Worm (Caenorhabditis elegans) whole organism, L3 larva: ENCODE data around the gene srxa-10.
A peak's percentile ranks its signal among the peaks of the same experiment; 100 is the strongest.

Experiments
- aly-2 ChIP-seq: fragments of 150-350 bp; optimal IDR thresholded peaks from 2 replicates; lab custom pipeline; 2014; ENCODE audit warnings: missing biosample characterization, missing genetic modification characterization
- ceh-16 ChIP-seq: sonication (generic microtip); optimal IDR thresholded peaks from 2 replicates; lab custom pipeline; 2017; ENCODE audit warnings: missing biosample characterization, missing genetic modification characterization
- ceh-28 ChIP-seq: fragments of 150-350 bp; optimal IDR thresholded peaks from 2 replicates; lab custom pipeline; 2014; ENCODE audit warnings: missing biosample characterization, missing genetic modification reagents, missing genetic modification characterization
- ceh-82 ChIP-seq: fragments of 150-350 bp; optimal IDR thresholded peaks from 2 replicates; lab custom pipeline; 2014; ENCODE audit warnings: missing biosample characterization, missing genetic modification characterization
- daf-12 ChIP-seq: fragments of 150-350 bp; optimal IDR thresholded peaks from 2 replicates; lab custom pipeline; 2014; ENCODE audit warnings: missing biosample characterization, missing genetic modification reagents, missing genetic modification characterization
- egl-27 ChIP-seq: sonication (generic microtip); optimal IDR thresholded peaks from 4 replicates; lab custom pipeline; 2017; ENCODE audit warnings: missing biosample characterization, missing genetic modification reagents, missing genetic modification characterization
- egl-5 ChIP-seq: fragments of 150-350 bp; optimal IDR thresholded peaks from 2 replicates; lab custom pipeline; 2017; ENCODE audit warnings: missing biosample characterization, missing genetic modification reagents, missing genetic modification characterization, inconsistent platforms
- elt-1 ChIP-seq: fragments of 150-350 bp; optimal IDR thresholded peaks from 2 replicates; lab custom pipeline; 2014; ENCODE audit warnings: missing biosample characterization, missing genetic modification characterization
- elt-3 ChIP-seq, 3 experiments: fragments of 150-350 bp in 1 of 3; sonication (generic microtip) in 2 of 3; optimal IDR thresholded peaks; 2 replicates in 2 of 3; 4 replicates in 1 of 3; lab custom pipeline; 2014 to 2017; ENCODE audit warnings: missing biosample characterization in 3 of 3, missing genetic modification characterization in 3 of 3
- eor-1 ChIP-seq, 2 experiments: fragments of 150-350 bp; optimal IDR thresholded peaks; 2 replicates each; lab custom pipeline; 2014 to 2018; ENCODE audit warnings: missing biosample characterization in 2 of 2, missing genetic modification characterization in 2 of 2
- fkh-2 ChIP-seq: fragments of 150-350 bp; optimal IDR thresholded peaks from 2 replicates; lab custom pipeline; 2014; ENCODE audit warnings: missing biosample characterization, missing genetic modification reagents, missing genetic modification characterization
- hmg-11 ChIP-seq: sonication (generic microtip); optimal IDR thresholded peaks from 2 replicates; lab custom pipeline; 2016; ENCODE audit warnings: missing genetic modification characterization, missing compliant biosample characterization
- jun-1 ChIP-seq: fragments of 150-350 bp; optimal IDR thresholded peaks from 2 replicates; lab custom pipeline; 2014; ENCODE audit warnings: missing biosample characterization, missing genetic modification reagents, missing genetic modification characterization
- lin-15B ChIP-seq: fragments of 150-350 bp; optimal IDR thresholded peaks from 2 replicates; lab custom pipeline; 2014; ENCODE audit warnings: missing biosample characterization, missing genetic modification characterization
- lin-39 ChIP-seq: fragments of 150-350 bp; optimal IDR thresholded peaks from 2 replicates; lab custom pipeline; 2018; ENCODE audit warnings: missing biosample characterization, missing genetic modification reagents, missing genetic modification characterization
- lsy-12 ChIP-seq: sonication (generic microtip); optimal IDR thresholded peaks from 2 replicates; lab custom pipeline; 2016; ENCODE audit warnings: mild to moderate bottlenecking, missing genetic modification characterization, missing compliant biosample characterization
- mdl-1 ChIP-seq: fragments of 150-350 bp; optimal IDR thresholded peaks from 2 replicates; lab custom pipeline; 2014; ENCODE audit warnings: missing biosample characterization, missing genetic modification characterization
- mml-1 ChIP-seq: fragments of 150-350 bp; sonication (generic microtip); optimal IDR thresholded peaks from 3 replicates; lab custom pipeline; 2014; ENCODE audit warnings: missing biosample characterization, missing genetic modification characterization
- nfya-1 ChIP-seq: sonication (generic microtip); optimal IDR thresholded peaks from 2 replicates; lab custom pipeline; 2017; ENCODE audit warnings: missing genetic modification characterization, mild to moderate bottlenecking, missing compliant biosample characterization, antibody characterized with exemption, moderate library complexity; ENCODE audit not compliant: insufficient read depth
- nhr-12 ChIP-seq: fragments of 150-350 bp; optimal IDR thresholded peaks from 2 replicates; lab custom pipeline; 2014; ENCODE audit warnings: missing biosample characterization, missing genetic modification characterization
- nhr-23 ChIP-seq: fragments of 150-350 bp; optimal IDR thresholded peaks from 2 replicates; lab custom pipeline; 2014; ENCODE audit warnings: missing biosample characterization, missing genetic modification reagents, missing genetic modification characterization
- nhr-237 ChIP-seq: fragments of 150-350 bp; optimal IDR thresholded peaks from 2 replicates; lab custom pipeline; 2014; ENCODE audit warnings: missing biosample characterization, missing genetic modification characterization
- nhr-43 ChIP-seq: sonication (generic microtip); optimal IDR thresholded peaks from 2 replicates; lab custom pipeline; 2016; ENCODE audit warnings: mild to moderate bottlenecking, missing genetic modification characterization, missing compliant biosample characterization; ENCODE audit not compliant: poor library complexity, severe bottlenecking
- nhr-76 ChIP-seq: fragments of 150-350 bp; sonication (generic microtip); optimal IDR thresholded peaks from 5 replicates; lab custom pipeline; 2014; ENCODE audit warnings: missing biosample characterization, missing genetic modification characterization
- pha-4 ChIP-seq: fragments of 150-350 bp; optimal IDR thresholded peaks from 2 replicates; lab custom pipeline; 2014; ENCODE audit warnings: missing biosample characterization, missing genetic modification reagents, missing genetic modification characterization
- pqm-1 ChIP-seq: fragments of 150-350 bp; optimal IDR thresholded peaks from 2 replicates; lab custom pipeline; 2017; ENCODE audit warnings: missing biosample characterization, missing genetic modification characterization, inconsistent platforms
- sea-2 ChIP-seq: fragments of 150-350 bp; sonication (generic microtip); optimal IDR thresholded peaks from 4 replicates; lab custom pipeline; 2014; ENCODE audit warnings: missing biosample characterization, missing genetic modification reagents, missing genetic modification characterization
- skn-1 ChIP-seq: fragments of 150-350 bp; optimal IDR thresholded peaks from 2 replicates; lab custom pipeline; 2014; ENCODE audit warnings: missing biosample characterization, missing genetic modification characterization
- tbx-2 ChIP-seq: sonication (generic microtip); optimal IDR thresholded peaks from 2 replicates; lab custom pipeline; 2016; ENCODE audit warnings: mild to moderate bottlenecking, missing genetic modification characterization, missing compliant biosample characterization
- unc-62 ChIP-seq: fragments of 150-350 bp; sonication (generic microtip); optimal IDR thresholded peaks from 4 replicates; lab custom pipeline; 2014; ENCODE audit warnings: missing biosample characterization, missing genetic modification reagents, missing genetic modification characterization
- ztf-11 ChIP-seq: fragments of 150-350 bp; optimal IDR thresholded peaks from 2 replicates; lab custom pipeline; 2014; ENCODE audit warnings: missing biosample characterization, missing genetic modification characterization
- ztf-4 ChIP-seq: fragments of 150-350 bp; optimal IDR thresholded peaks from 2 replicates; lab custom pipeline; 2014; ENCODE audit warnings: missing biosample characterization, missing genetic modification characterization

srxa-10 gene

ce11 chrIII:9796448-9796847 is at the start of gene srxa-10:
Gene srxa-10 (minus strand): TSS chrIII:9796548.
- TF ChIP-seq mdl-1, result no peak
- TF ChIP-seq, all 47 proteins: peak for 0

DNA sequence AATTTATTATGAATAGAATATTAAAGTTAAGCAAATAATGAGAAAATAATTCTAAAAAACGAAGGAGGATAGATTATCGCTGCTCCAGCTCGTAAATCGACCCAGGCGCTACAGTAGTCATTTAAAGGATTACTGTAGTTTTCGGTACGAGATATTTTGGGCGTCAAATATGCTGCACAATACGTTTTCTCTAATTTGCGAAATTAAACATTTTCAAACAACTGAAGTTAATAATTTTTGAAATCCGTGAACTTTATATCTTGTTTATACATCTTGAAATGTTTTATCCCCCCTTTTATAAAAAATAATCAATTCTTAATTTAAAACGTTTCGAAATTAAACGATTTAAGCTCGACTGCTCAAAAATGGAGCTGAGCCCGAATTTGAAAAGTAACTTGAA is 49.7 kb upstream of the srxa-10 start, which contains the start of gene K11H3.2:
Gene K11H3.2 (plus strand): TSS at position 301 of the 400 bp plus-strand sequence.
- no peak for TF ChIP-seq jun-1 (tag; lab: Kevin White, UChicago)
- TF ChIP-seq egl-5 (tag; lab: Kevin White, UChicago), result no peak
- TF ChIP-seq ceh-28 (tag; lab: Kevin White, UChicago), result no peak
- TF ChIP-seq nhr-237 (tag; lab: Kevin White, UChicago), result no peak
- no peak for TF ChIP-seq tbx-2
- TF ChIP-seq skn-1, result no peak
- TF ChIP-seq ceh-82 (tag; lab: Kevin White, UChicago), result no peak
- TF ChIP-seq egl-27 (tag; lab: Kevin White, UChicago), result no peak
- TF ChIP-seq, all 47 proteins: peak for 0

- TF ChIP-seq elt-3 (tag; optimal IDR thresholded peaks at IDR 0.05; lab: Kevin White, UChicago) (no peak), ztf-4 (tag; lab: Kevin White, UChicago) (no peak), lin-39 (no peak), unc-62 (GFP tag; lab: Kevin White, UChicago) (no peak)
Measured at ce11 chrIII:9843715-9844114, 47.4 kb upstream of the srxa-10 start, which contains the start of gene K11H3.5. Gene K11H3.5 (plus strand): TSS chrIII:9843768.

- no peak for TF ChIP-seq ceh-16 (tag; lab: Kevin White, UChicago)
- no peak for TF ChIP-seq nhr-12
- TF ChIP-seq ztf-11 (tag; lab: Kevin White, UChicago), result no peak
- no peak for TF ChIP-seq tbx-2
- TF ChIP-seq lsy-12 (tag; lab: Kevin White, UChicago), result no peak
- TF ChIP-seq lin-39, result no peak
- no peak for TF ChIP-seq hmg-11 (tag; lab: Kevin White, UChicago)
- no peak for TF ChIP-seq fkh-2 (tag; lab: Kevin White, UChicago)
- no peak for TF ChIP-seq nhr-237 (tag; lab: Kevin White, UChicago)
- TF ChIP-seq skn-1, result no peak
- no peak for TF ChIP-seq aly-2 (tag; lab: Kevin White, UChicago)
- no peak for TF ChIP-seq elt-1
Measured at ce11 chrIII:9834888-9835287, 38.5 kb upstream of the srxa-10 start, which contains the start of gene K11H3.8. Gene K11H3.8 (plus strand): TSS chrIII:9835188.

DNA sequence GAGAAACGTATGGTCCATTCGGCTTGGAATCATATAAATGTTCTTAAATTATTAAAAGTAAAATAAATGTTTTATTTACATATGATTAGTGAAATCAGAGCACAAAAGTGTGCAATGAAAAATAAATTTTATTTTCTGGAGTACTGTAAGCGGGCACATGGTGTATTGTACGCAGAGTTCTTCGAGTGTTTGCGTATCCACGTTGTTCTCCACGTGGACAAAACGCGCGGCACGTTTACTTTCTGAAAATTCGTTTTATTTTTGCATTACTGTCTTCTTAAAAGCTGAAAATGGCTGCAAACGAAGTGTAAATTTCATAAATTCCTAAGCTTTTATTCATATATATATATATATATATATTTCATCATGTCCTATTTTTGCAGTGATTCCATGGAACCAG is 36.2 kb upstream of the srxa-10 start:
- TF ChIP-seq nhr-76 (tag; lab: Kevin White, UChicago) (no peak), lin-39 (no peak), fkh-2 (tag; lab: Kevin White, UChicago) (no peak), hmg-11 (tag; lab: Kevin White, UChicago) (no peak), pha-4 (no peak), pqm-1 (tag; lab: Kevin White, UChicago) (no peak), tbx-2 (no peak), lin-15B (no peak), skn-1 (no peak), mml-1 (tag; lab: Kevin White, UChicago) (no peak), daf-12 (tag; lab: Kevin White, UChicago) (no peak), nfya-1 (tag; lab: Kevin White, UChicago) (no peak), nhr-23 (no peak), egl-27 (tag; lab: Kevin White, UChicago) (no peak), nhr-43 (tag; lab: Kevin White, UChicago) (no peak), eor-1 (tag; optimal IDR thresholded peaks at IDR 0.05; lab: Kevin White, UChicago) (no peak)

DNA sequence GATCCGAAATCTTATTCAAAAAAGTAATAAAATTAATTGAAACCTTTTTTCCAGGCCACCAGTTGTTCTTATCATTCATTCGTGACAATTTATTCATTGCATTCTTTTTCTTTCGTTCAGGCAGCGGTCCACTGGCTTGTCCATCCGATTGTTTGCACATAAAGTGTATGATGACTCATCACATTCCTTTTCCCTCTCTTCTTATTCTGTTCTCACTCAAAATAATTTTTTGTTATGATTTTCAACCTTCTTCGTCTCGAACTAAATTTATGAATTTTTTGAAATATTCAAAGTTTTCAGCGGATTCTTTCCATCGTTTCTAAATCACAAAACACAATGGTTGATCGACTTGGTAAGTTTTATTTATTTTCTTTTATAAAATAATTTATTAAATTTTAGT is 34.2 kb upstream of the srxa-10 start, which contains the start of gene ZK632.12:
Gene ZK632.12 (plus strand): TSS at position 301 of the 400 bp plus-strand sequence.
- TF ChIP-seq elt-3 (tag; optimal IDR thresholded peaks at IDR 0.05; lab: Kevin White, UChicago), result no peak
- no peak for TF ChIP-seq pqm-1 (tag; lab: Kevin White, UChicago)
- TF ChIP-seq nhr-12, result no peak
- no peak for TF ChIP-seq sea-2 (GFP tag; lab: Kevin White, UChicago)
- TF ChIP-seq ztf-4 (tag; lab: Kevin White, UChicago), result no peak
- TF ChIP-seq pha-4, result peak; percentile 39
